Fruit fly (Drosophila melanogaster) whole organism, embryonic: Measurements from ENCODE around the gene CG43954.

Source experiments
- ATbp ChIP-seq: fragments of 200-800 bp; sonication (Bioruptor generic); optimal IDR thresholded peaks from 2 replicates; lab custom pipeline; 2017; ENCODE audit warnings: missing biosample characterization, mild to moderate bottlenecking, missing genetic modification characterization, missing genetic modification reagents
- Antp ChIP-seq: fragments of 200-800 bp; sonication (Bioruptor generic); optimal IDR thresholded peaks from 3 replicates; lab custom pipeline; 2016; ENCODE audit warnings: missing biosample characterization, missing genetic modification characterization
- Bgb ChIP-seq: fragments of 200-800 bp; sonication (Bioruptor generic); IDR thresholded peaks from 2 replicates; pipeline ENCODE4 v1.3.6; 2022; ENCODE audit warnings: missing biosample characterization, missing genetic modification characterization; ENCODE audit not compliant: partially characterized antibody
- CG10462 ChIP-seq: fragments of 200-800 bp; sonication (Bioruptor generic); optimal IDR thresholded peaks from 2 replicates; lab custom pipeline; 2016; ENCODE audit warnings: missing biosample characterization, missing genetic modification characterization
- CG10654 ChIP-seq: fragments of 200-800 bp; sonication (Bioruptor generic); optimal IDR thresholded peaks from 2 replicates; lab custom pipeline; 2016; ENCODE audit warnings: missing biosample characterization, missing genetic modification characterization
- CG11504 ChIP-seq: fragments of 200-800 bp; sonication (Bioruptor generic); optimal IDR thresholded peaks from 3 replicates; lab custom pipeline; 2019; ENCODE audit warnings: missing biosample characterization, mild to moderate bottlenecking, missing genetic modification characterization, moderate library complexity
- CG11695 ChIP-seq: fragments of 200-800 bp; sonication (Bioruptor generic); IDR thresholded peaks from 3 replicates; pipeline ENCODE4 v1.3.6; 2022; ENCODE audit warnings: missing biosample characterization, missing genetic modification characterization
- CG1233 ChIP-seq: fragments of 200-800 bp; sonication (Bioruptor generic); optimal IDR thresholded peaks from 4 replicates; lab custom pipeline; 2018; ENCODE audit warnings: missing biosample characterization, mild to moderate bottlenecking, missing genetic modification characterization
- CG14441 ChIP-seq: fragments of 200-800 bp; sonication (Bioruptor generic); IDR thresholded peaks from 2 replicates; pipeline ENCODE4 v1.3.6; 2022; ENCODE audit warnings: missing biosample characterization, missing genetic modification characterization
- CG18262 ChIP-seq: fragments of 200-800 bp; optimal IDR thresholded peaks from 3 replicates; lab custom pipeline; 2019; ENCODE audit warnings: missing biosample characterization, mild to moderate bottlenecking, missing genetic modification characterization, moderate library complexity
- CG2678 ChIP-seq: fragments of 200-800 bp; sonication (Bioruptor generic); optimal IDR thresholded peaks from 3 replicates; lab custom pipeline; 2019; ENCODE audit warnings: missing biosample characterization, mild to moderate bottlenecking, missing genetic modification characterization, moderate library complexity
- CG2875 ChIP-seq: fragments of 200-800 bp; sonication (Bioruptor generic); optimal IDR thresholded peaks from 2 replicates; lab custom pipeline; 2017; ENCODE audit warnings: missing biosample characterization, mild to moderate bottlenecking, missing genetic modification characterization, missing genetic modification reagents
- CG30403 ChIP-seq: fragments of 200-800 bp; sonication (Bioruptor generic); optimal IDR thresholded peaks from 3 replicates; lab custom pipeline; 2016; ENCODE audit warnings: missing biosample characterization, missing genetic modification characterization
- CG34422 ChIP-seq: fragments of 200-800 bp; sonication (Bioruptor generic); IDR thresholded peaks from 3 replicates; pipeline ENCODE4 v1.3.6; 2022; ENCODE audit warnings: missing biosample characterization, missing genetic modification characterization
- CG4404 ChIP-seq: fragments of 200-800 bp; sonication (Bioruptor generic); IDR thresholded peaks from 2 replicates; pipeline ENCODE4 v1.3.6; 2022; ENCODE audit warnings: missing biosample characterization, missing genetic modification characterization
- CG4424 ChIP-seq: fragments of 200-800 bp; sonication (Bioruptor generic); optimal IDR thresholded peaks from 3 replicates; lab custom pipeline; 2016; ENCODE audit warnings: missing biosample characterization, missing genetic modification characterization
- CG5245 ChIP-seq: fragments of 200-800 bp; sonication (Bioruptor generic); optimal IDR thresholded peaks from 3 replicates; lab custom pipeline; 2016; ENCODE audit warnings: missing biosample characterization, missing genetic modification characterization
- CG8359 ChIP-seq: fragments of 200-800 bp; sonication (Bioruptor generic); optimal IDR thresholded peaks from 2 replicates; lab custom pipeline; 2017; ENCODE audit warnings: missing biosample characterization, mild to moderate bottlenecking, missing genetic modification characterization, borderline replicate concordance
- Chrac-16 ChIP-seq: fragments of 200-800 bp; sonication (Bioruptor generic); optimal IDR thresholded peaks from 3 replicates; lab custom pipeline; 2016; ENCODE audit warnings: missing biosample characterization, missing genetic modification characterization
- D19A ChIP-seq: fragments of 200-800 bp; optimal IDR thresholded peaks from 3 replicates; lab custom pipeline; 2019; ENCODE audit warnings: missing biosample characterization, mild to moderate bottlenecking, missing genetic modification characterization, moderate library complexity
- Dek ChIP-seq: fragments of 200-800 bp; sonication (Bioruptor generic); optimal IDR thresholded peaks from 3 replicates; lab custom pipeline; 2019; ENCODE audit warnings: missing biosample characterization, mild to moderate bottlenecking, missing genetic modification characterization, moderate library complexity
- Eip74EF ChIP-seq, 2 experiments: fragments of 200-800 bp in 1 of 2; fragments of >200 bp in 1 of 2; sonication (Bioruptor generic) in 1 of 2; optimal IDR thresholded peaks; 2 replicates each; lab custom pipeline; 2017 to 2019; ENCODE audit warnings: missing biosample characterization in 2 of 2, missing genetic modification characterization in 2 of 2, mild to moderate bottlenecking in 1 of 2, moderate library complexity in 1 of 2
- H2.0 ChIP-seq: fragments of 200-800 bp; sonication (Bioruptor generic); IDR thresholded peaks from 2 replicates; pipeline ENCODE4 v1.3.6; 2022; ENCODE audit warnings: missing biosample characterization, missing genetic modification characterization
- HLH4C ChIP-seq: fragments of 200-800 bp; sonication (Bioruptor generic); IDR thresholded peaks from 3 replicates; pipeline ENCODE4 v1.3.6; 2022; ENCODE audit warnings: missing biosample characterization, missing genetic modification characterization; ENCODE audit not compliant: partially characterized antibody
- MTF-1 ChIP-seq: fragments of 200-800 bp; sonication (Bioruptor generic); optimal IDR thresholded peaks from 2 replicates; lab custom pipeline; 2018; ENCODE audit warnings: missing biosample characterization, mild to moderate bottlenecking, missing genetic modification characterization, borderline replicate concordance
- Mrtf ChIP-seq: fragments of 200-800 bp; sonication (Bioruptor generic); IDR thresholded peaks from 3 replicates; pipeline ENCODE4 v1.3.6; 2022; ENCODE audit warnings: missing biosample characterization, missing genetic modification characterization
- NfI ChIP-seq: fragments of 200-800 bp; sonication (Bioruptor generic); optimal IDR thresholded peaks from 3 replicates; lab custom pipeline; 2018; ENCODE audit warnings: missing biosample characterization, mild to moderate bottlenecking, missing genetic modification characterization, moderate library complexity
- Oli ChIP-seq: fragments of 200-800 bp; sonication (Bioruptor generic); optimal IDR thresholded peaks from 2 replicates; lab custom pipeline; 2018; ENCODE audit warnings: missing biosample characterization, mild to moderate bottlenecking, missing genetic modification characterization, moderate library complexity
- Poxn ChIP-seq: fragments of 200-800 bp; sonication (Bioruptor generic); IDR thresholded peaks from 2 replicates; pipeline ENCODE4 v1.3.6; 2022; ENCODE audit warnings: missing biosample characterization, missing genetic modification characterization
- Ravus ChIP-seq: fragments of 200-800 bp; sonication (Bioruptor generic); IDR thresholded peaks from 2 replicates; pipeline ENCODE4 v1.3.6; 2022; ENCODE audit warnings: missing biosample characterization, missing genetic modification characterization
- Ssrp ChIP-seq: fragments of 200-800 bp; sonication (Bioruptor generic); optimal IDR thresholded peaks from 2 replicates; lab custom pipeline; 2018; ENCODE audit warnings: missing biosample characterization, mild to moderate bottlenecking, missing genetic modification characterization, moderate library complexity
- TFAM ChIP-seq: fragments of 200-800 bp; sonication (Bioruptor generic); optimal IDR thresholded peaks from 2 replicates; lab custom pipeline; 2017; ENCODE audit warnings: missing biosample characterization, missing genetic modification characterization, inconsistent platforms
- Xbp1 ChIP-seq: fragments of 200-800 bp; sonication (Bioruptor generic); optimal IDR thresholded peaks from 3 replicates; lab custom pipeline; 2016; ENCODE audit warnings: missing biosample characterization, mild to moderate bottlenecking, missing genetic modification characterization
- ab ChIP-seq: fragments of 200-800 bp; sonication (Bioruptor generic); optimal IDR thresholded peaks from 2 replicates; lab custom pipeline; 2016; ENCODE audit warnings: missing biosample characterization, missing genetic modification characterization
- ara ChIP-seq: fragments of 200-800 bp; sonication (Bioruptor generic); IDR thresholded peaks from 2 replicates; pipeline ENCODE4 v1.3.6; 2022; ENCODE audit warnings: missing biosample characterization, missing genetic modification characterization
- bsh ChIP-seq, 2 experiments: fragments of 200-800 bp; sonication (Bioruptor generic); optimal IDR thresholded peaks; 2 replicates each; lab custom pipeline; 2017 to 2018; ENCODE audit warnings: mild to moderate bottlenecking in 2 of 2, missing biosample characterization in 2 of 2, missing genetic modification characterization in 2 of 2, moderate library complexity in 1 of 2
- btn ChIP-seq: fragments of 200-800 bp; sonication (Bioruptor generic); optimal IDR thresholded peaks from 2 replicates; lab custom pipeline; 2016; ENCODE audit warnings: missing biosample characterization, missing genetic modification characterization
- cad ChIP-seq: fragments of >200 bp; optimal IDR thresholded peaks from 2 replicates; lab custom pipeline; 2017; ENCODE audit warnings: missing biosample characterization, missing genetic modification characterization
- cas ChIP-seq: fragments of 200-800 bp; sonication (Bioruptor generic); IDR thresholded peaks from 2 replicates; pipeline ENCODE4 v1.3.6; 2022; ENCODE audit warnings: missing biosample characterization, missing genetic modification characterization
- chif ChIP-seq, 2 experiments: fragments of 200-800 bp; sonication (Bioruptor generic); optimal IDR thresholded peaks; 3 replicates each; lab custom pipeline; 2016; ENCODE audit warnings: missing biosample characterization in 2 of 2, missing genetic modification characterization in 2 of 2
- fd96Cb ChIP-seq: fragments of 200-800 bp; sonication (Bioruptor generic); optimal IDR thresholded peaks from 2 replicates; lab custom pipeline; 2018; ENCODE audit warnings: missing biosample characterization, mild to moderate bottlenecking, missing genetic modification characterization, moderate library complexity
- gem ChIP-seq: fragments of 200-800 bp; sonication (Bioruptor generic); optimal IDR thresholded peaks from 2 replicates; lab custom pipeline; 2019; ENCODE audit warnings: missing biosample characterization, mild to moderate bottlenecking, missing genetic modification characterization, moderate library complexity
- jing ChIP-seq: fragments of 200-800 bp; sonication (Bioruptor generic); optimal IDR thresholded peaks from 2 replicates; lab custom pipeline; 2018; ENCODE audit warnings: missing biosample characterization, mild to moderate bottlenecking, missing genetic modification characterization
- pb ChIP-seq: fragments of 200-800 bp; sonication (Bioruptor generic); optimal IDR thresholded peaks from 3 replicates; lab custom pipeline; 2016; ENCODE audit warnings: missing biosample characterization, missing genetic modification characterization
- pros ChIP-seq: fragments of 200-800 bp; sonication (Bioruptor generic); optimal IDR thresholded peaks from 3 replicates; lab custom pipeline; 2019; ENCODE audit warnings: missing biosample characterization, mild to moderate bottlenecking, missing genetic modification characterization, moderate library complexity
- pum ChIP-seq: fragments of 200-800 bp; sonication (Bioruptor generic); optimal IDR thresholded peaks from 2 replicates; lab custom pipeline; 2016; ENCODE audit warnings: missing biosample characterization, missing genetic modification characterization
- row ChIP-seq: fragments of 200-800 bp; sonication (Bioruptor generic); IDR thresholded peaks from 3 replicates; pipeline ENCODE4 v1.3.6; 2022; ENCODE audit warnings: missing biosample characterization, missing genetic modification characterization
- scrt ChIP-seq: fragments of 200-800 bp; sonication (Bioruptor generic); optimal IDR thresholded peaks from 2 replicates; lab custom pipeline; 2018; ENCODE audit warnings: missing biosample characterization, mild to moderate bottlenecking, missing genetic modification characterization, moderate library complexity
- sisA ChIP-seq: fragments of 200-800 bp; sonication (Bioruptor generic); IDR thresholded peaks from 2 replicates; pipeline ENCODE4 v1.3.6; 2022; ENCODE audit warnings: missing biosample characterization, missing genetic modification characterization
- tgo ChIP-seq: fragments of 200-800 bp; sonication (Bioruptor generic); IDR thresholded peaks from 3 replicates; pipeline ENCODE4 v1.3.6; 2022; ENCODE audit warnings: missing biosample characterization, missing genetic modification characterization
- zfh1 ChIP-seq: fragments of 200-800 bp; sonication (Bioruptor generic); IDR thresholded peaks from 3 replicates; pipeline ENCODE4 v1.3.6; 2022; ENCODE audit warnings: missing biosample characterization, missing genetic modification characterization

Gene CG43954

dm6 chr3L:16749726-16750125 lies 38.2 kb upstream of the CG43954 start (continued):
- TF ChIP-seq TFAM (GFP tag; lab: Kevin White, UChicago) (no peak), CG11695 (GFP tag; lab: Robert Waterston, UW) (peak; percentile 35; the same call in 1 of the 3 replicates), CG10462 (GFP tag; lab: Kevin White, UChicago) (no peak), CG4424 (peak; percentile 36), chif (GFP tag; optimal IDR thresholded peaks at IDR 0.05; lab: Kevin White, UChicago) (no peak), fd96Cb (tag; lab: Kevin White, UChicago) (peak; percentile 31), H2.0 (GFP tag; lab: Robert Waterston, UW) (no peak), jing (GFP tag; lab: Kevin White, UChicago) (no peak), Ssrp (peak; percentile 9), CG2875 (GFP tag; lab: Kevin White, UChicago) (peak; percentile 13), CG1233 (GFP tag; lab: Kevin White, UChicago) (peak; percentile 2), ATbp (GFP tag; lab: Kevin White, UChicago) (peak; percentile 18), CG14441 (GFP tag; lab: Robert Waterston, UW) (no peak), NfI (GFP tag; lab: Kevin White, UChicago) (no peak), Antp (GFP tag; lab: Kevin White, UChicago) (no peak), CG2678 (tag; lab: Kevin White, UChicago) (peak; percentile 54), row (GFP tag; lab: Robert Waterston, UW) (no peak), ara (GFP tag; lab: Robert Waterston, UW) (no peak), CG11504 (peak; percentile 63), Dek (tag; lab: Kevin White, UChicago) (no peak), CG34422 (no peak), pros (GFP tag; lab: Kevin White, UChicago) (no peak), CG5245 (GFP tag; lab: Kevin White, UChicago) (peak; percentile 6), CG10654 (peak; percentile 15), btn (no peak), sisA (no peak), pb (GFP tag; lab: Kevin White, UChicago) (no peak), ab (GFP tag; lab: Kevin White, UChicago) (no peak), gem (peak; percentile 70), Mrtf (GFP tag; lab: Robert Waterston, UW) (no peak), tgo (GFP tag; lab: Robert Waterston, UW) (no peak), CG18262 (peak; percentile 70), Bgb (GFP tag; lab: Robert Waterston, UW) (no peak), Xbp1 (GFP tag; lab: Kevin White, UChicago) (no peak), cad (no peak), CG30403 (peak; percentile 22), cas (GFP tag; lab: Robert Waterston, UW) (no peak), Ravus (GFP tag; lab: Robert Waterston, UW) (no peak), D19A (tag; lab: Kevin White, UChicago) (peak; percentile 59), Chrac-16 (GFP tag; lab: Kevin White, UChicago) (no peak), pum (GFP tag; lab: Kevin White, UChicago) (no peak), HLH4C (GFP tag; lab: Robert Waterston, UW) (no peak), Oli (tag; lab: Kevin White, UChicago) (peak; percentile 7), CG4404 (no peak), CG8359 (GFP tag; lab: Kevin White, UChicago) (peak; percentile 3), MTF-1 (no peak), bsh (GFP tag; optimal IDR thresholded peaks at IDR 0.05; lab: Kevin White, UChicago) (peak; percentile 26 to 43), Eip74EF (GFP tag; optimal IDR thresholded peaks at IDR 0.05; lab: Kevin White, UChicago) (peak in 1 of 2 experiments; percentile 26), scrt (GFP tag; lab: Kevin White, UChicago) (no peak), zfh1 (peak; percentile 50; the same call in 1 of the 3 replicates), Poxn (GFP tag; lab: Robert Waterston, UW) (no peak)
